Fruit fly (Drosophila melanogaster) whole organism, embryonic: Measurements from ENCODE around the gene CG11251.
A peak's percentile ranks its signal among the peaks of the same experiment; 100 is the strongest.

ENCODE experiments used
- Adf1 ChIP-seq: fragments of 200-800 bp; sonication (Bioruptor generic); IDR thresholded peaks from 2 replicates; pipeline ENCODE4 v1.3.6; 2022; ENCODE audit warnings: missing biosample characterization, missing genetic modification characterization
- Aef1 ChIP-seq: fragments of 200-800 bp; sonication (Bioruptor generic); IDR thresholded peaks from 3 replicates; pipeline ENCODE4 v1.3.6; 2022; ENCODE audit warnings: missing biosample characterization, missing genetic modification characterization
- Antp ChIP-seq: fragments of 200-800 bp; sonication (Bioruptor generic); optimal IDR thresholded peaks from 3 replicates; lab custom pipeline; 2016; ENCODE audit warnings: missing biosample characterization, missing genetic modification characterization
- Atf6 ChIP-seq: fragments of 200-800 bp; sonication (Bioruptor generic); IDR thresholded peaks from 2 replicates; pipeline ENCODE4 v1.3.6; 2022; ENCODE audit warnings: missing biosample characterization, missing genetic modification characterization
- B-H2 ChIP-seq: fragments of 200-800 bp; sonication (Bioruptor generic); optimal IDR thresholded peaks from 2 replicates; lab custom pipeline; 2018; ENCODE audit warnings: missing biosample characterization, mild to moderate bottlenecking, missing genetic modification characterization
- CG10147 ChIP-seq: fragments of 200-800 bp; sonication (Bioruptor generic); optimal IDR thresholded peaks from 2 replicates; lab custom pipeline; 2019; ENCODE audit warnings: missing biosample characterization, mild to moderate bottlenecking, missing genetic modification characterization, moderate library complexity
- CG10543 ChIP-seq: fragments of 200-800 bp; sonication (Bioruptor generic); optimal IDR thresholded peaks from 3 replicates; lab custom pipeline; 2017; ENCODE audit warnings: missing biosample characterization, mild to moderate bottlenecking, missing genetic modification characterization, moderate library complexity
- CG10959 ChIP-seq: fragments of 200-800 bp; sonication (Bioruptor generic); IDR thresholded peaks from 2 replicates; pipeline ENCODE4 v1.3.6; 2022; ENCODE audit warnings: missing biosample characterization, missing genetic modification characterization
- CG10979 ChIP-seq: fragments of 200-800 bp; sonication (Bioruptor generic); optimal IDR thresholded peaks from 2 replicates; lab custom pipeline; 2018; ENCODE audit warnings: missing biosample characterization, mild to moderate bottlenecking, missing genetic modification characterization, moderate library complexity
- CG12104 ChIP-seq: fragments of 200-800 bp; sonication (Bioruptor generic); optimal IDR thresholded peaks from 3 replicates; lab custom pipeline; 2016; ENCODE audit warnings: missing biosample characterization, missing genetic modification characterization
- CG13775 ChIP-seq: fragments of 200-800 bp; sonication (Bioruptor generic); optimal IDR thresholded peaks from 3 replicates; lab custom pipeline; 2017; ENCODE audit warnings: missing biosample characterization, mild to moderate bottlenecking, missing genetic modification characterization
- CG15479 ChIP-seq: fragments of 200-800 bp; sonication (Bioruptor generic); optimal IDR thresholded peaks from 3 replicates; lab custom pipeline; 2019; ENCODE audit warnings: missing biosample characterization, mild to moderate bottlenecking, missing genetic modification characterization, moderate library complexity
- CG15514 ChIP-seq: fragments of 200-800 bp; sonication (Bioruptor generic); optimal IDR thresholded peaks from 3 replicates; lab custom pipeline; 2017; ENCODE audit warnings: missing biosample characterization, missing genetic modification characterization, mild to moderate bottlenecking, moderate library complexity, missing genetic modification reagents
- CG2120 ChIP-seq: fragments of 200-800 bp; sonication (Bioruptor generic); optimal IDR thresholded peaks from 3 replicates; lab custom pipeline; 2016; ENCODE audit warnings: missing biosample characterization, missing genetic modification characterization
- CG2712 ChIP-seq: fragments of 200-800 bp; optimal IDR thresholded peaks from 3 replicates; lab custom pipeline; 2019; ENCODE audit warnings: missing biosample characterization, mild to moderate bottlenecking, missing genetic modification characterization, moderate library complexity
- CG32532 ChIP-seq: fragments of 200-800 bp; sonication (Bioruptor generic); IDR thresholded peaks from 2 replicates; pipeline ENCODE4 v1.3.6; 2022; ENCODE audit warnings: missing biosample characterization, missing genetic modification characterization
- CG5180 ChIP-seq: fragments of 200-800 bp; sonication (Bioruptor generic); optimal IDR thresholded peaks from 3 replicates; lab custom pipeline; 2017; ENCODE audit warnings: missing biosample characterization, missing genetic modification characterization, mild to moderate bottlenecking, moderate library complexity, missing genetic modification reagents
- CG6683 ChIP-seq: fragments of 200-800 bp; sonication (Bioruptor generic); optimal IDR thresholded peaks from 2 replicates; lab custom pipeline; 2017; ENCODE audit warnings: missing biosample characterization, mild to moderate bottlenecking, missing genetic modification characterization, missing genetic modification reagents
- CG7987 ChIP-seq: fragments of 200-800 bp; sonication (Bioruptor generic); optimal IDR thresholded peaks from 2 replicates; lab custom pipeline; 2018; ENCODE audit warnings: missing biosample characterization, mild to moderate bottlenecking, missing genetic modification characterization, moderate library complexity
- CG8290 ChIP-seq, 3 experiments: fragments of 200-800 bp; sonication (Bioruptor generic); optimal IDR thresholded peaks; 2 replicates each; lab custom pipeline; 2016 to 2019; ENCODE audit warnings: missing biosample characterization in 3 of 3, missing genetic modification characterization in 3 of 3, mild to moderate bottlenecking in 2 of 3, moderate library complexity in 1 of 3
- CG9727 ChIP-seq: fragments of 200-800 bp; sonication (Bioruptor generic); optimal IDR thresholded peaks from 3 replicates; lab custom pipeline; 2017; ENCODE audit warnings: missing biosample characterization, mild to moderate bottlenecking, missing genetic modification characterization
- Dbx ChIP-seq: fragments of 200-800 bp; sonication (Bioruptor generic); IDR thresholded peaks from 3 replicates; pipeline ENCODE4 v1.3.6; 2022; ENCODE audit warnings: missing biosample characterization, missing genetic modification characterization
- Dref ChIP-seq: fragments of 200-800 bp; sonication (Bioruptor generic); IDR thresholded peaks from 2 replicates; pipeline ENCODE4 v1.3.6; 2022; ENCODE audit warnings: missing biosample characterization, missing genetic modification characterization
- Mad ChIP-seq: fragments of 200-800 bp; sonication (Bioruptor generic); optimal IDR thresholded peaks from 2 replicates; lab custom pipeline; 2016; ENCODE audit warnings: missing biosample characterization, missing genetic modification characterization
- Nf-YC ChIP-seq: fragments of 200-800 bp; optimal IDR thresholded peaks from 3 replicates; lab custom pipeline; 2019; ENCODE audit warnings: missing biosample characterization, mild to moderate bottlenecking, missing genetic modification characterization, moderate library complexity
- Opbp ChIP-seq: fragments of 200-800 bp; sonication (Bioruptor generic); IDR thresholded peaks from 3 replicates; pipeline ENCODE4 v1.3.6; 2022; ENCODE audit warnings: missing biosample characterization, missing genetic modification characterization; ENCODE audit not compliant: partially characterized antibody
- amos ChIP-seq: fragments of 200-800 bp; sonication (Bioruptor generic); IDR thresholded peaks from 2 replicates; pipeline ENCODE4 v1.3.6; 2022; ENCODE audit warnings: missing biosample characterization, missing genetic modification characterization; ENCODE audit not compliant: partially characterized antibody
- ara ChIP-seq: fragments of 200-800 bp; sonication (Bioruptor generic); IDR thresholded peaks from 2 replicates; pipeline ENCODE4 v1.3.6; 2022; ENCODE audit warnings: missing biosample characterization, missing genetic modification characterization
- dan ChIP-seq: fragments of 200-800 bp; sonication (Bioruptor generic); IDR thresholded peaks from 2 replicates; pipeline ENCODE4 v1.3.6; 2022; ENCODE audit warnings: missing biosample characterization, missing genetic modification characterization
- ewg ChIP-seq: fragments of 200-800 bp; sonication (Bioruptor generic); optimal IDR thresholded peaks from 3 replicates; lab custom pipeline; 2017; ENCODE audit warnings: mild to moderate bottlenecking, missing biosample characterization, missing genetic modification reagents, missing genetic modification characterization
- ftz-f1 ChIP-seq: fragments of 200-800 bp; sonication (Bioruptor generic); optimal IDR thresholded peaks from 2 replicates; lab custom pipeline; 2016; ENCODE audit warnings: missing biosample characterization, missing genetic modification characterization
- gcm ChIP-seq: fragments of 200-800 bp; sonication (Bioruptor generic); optimal IDR thresholded peaks from 2 replicates; lab custom pipeline; 2019; ENCODE audit warnings: missing biosample characterization, mild to moderate bottlenecking, missing genetic modification characterization, moderate library complexity
- gfzf ChIP-seq: fragments of 200-800 bp; sonication (Bioruptor generic); optimal IDR thresholded peaks from 2 replicates; lab custom pipeline; 2016; ENCODE audit warnings: missing biosample characterization, mild to moderate bottlenecking, missing genetic modification characterization, moderate library complexity
- gro ChIP-seq: fragments of 200-800 bp; sonication (Bioruptor generic); optimal IDR thresholded peaks from 2 replicates; lab custom pipeline; 2016; ENCODE audit warnings: missing biosample characterization, missing genetic modification characterization
- hb ChIP-seq: fragments of 200-800 bp; sonication (Bioruptor generic); IDR thresholded peaks from 3 replicates; pipeline ENCODE4 v1.3.6; 2022; ENCODE audit warnings: missing biosample characterization, missing genetic modification characterization; ENCODE audit not compliant: partially characterized antibody
- her ChIP-seq: fragments of 200-800 bp; sonication (Bioruptor generic); optimal IDR thresholded peaks from 2 replicates; lab custom pipeline; 2016; ENCODE audit warnings: missing biosample characterization, missing genetic modification characterization
- inv ChIP-seq: fragments of 200-800 bp; sonication (Bioruptor generic); IDR thresholded peaks from 2 replicates; pipeline ENCODE4 v1.3.6; 2022; ENCODE audit warnings: missing biosample characterization, missing genetic modification characterization; ENCODE audit not compliant: partially characterized antibody
- kni ChIP-seq: fragments of 200-800 bp; sonication (Bioruptor generic); optimal IDR thresholded peaks from 3 replicates; lab custom pipeline; 2017; ENCODE audit warnings: mild to moderate bottlenecking, missing biosample characterization, missing genetic modification reagents, missing genetic modification characterization
- lbe ChIP-seq: fragments of 200-800 bp; sonication (Bioruptor generic); optimal IDR thresholded peaks from 2 replicates; lab custom pipeline; 2016; ENCODE audit warnings: missing biosample characterization, mild to moderate bottlenecking, missing genetic modification characterization
- nerfin-2 ChIP-seq: fragments of 200-800 bp; sonication (Bioruptor generic); IDR thresholded peaks from 2 replicates; pipeline ENCODE4 v1.3.6; 2022; ENCODE audit warnings: missing biosample characterization, missing genetic modification characterization; ENCODE audit not compliant: partially characterized antibody
- nom ChIP-seq: fragments of 200-800 bp; sonication (Bioruptor generic); optimal IDR thresholded peaks from 2 replicates; lab custom pipeline; 2017; ENCODE audit warnings: missing biosample characterization, missing genetic modification characterization, mild to moderate bottlenecking, moderate library complexity, missing genetic modification reagents
- otp ChIP-seq: fragments of 200-800 bp; sonication (Bioruptor generic); IDR thresholded peaks from 3 replicates; pipeline ENCODE4, ENCODE4 v1.3.6; 2022; ENCODE audit warnings: missing biosample characterization, missing genetic modification characterization
- run ChIP-seq: fragments of 200-800 bp; sonication (Bioruptor generic); optimal IDR thresholded peaks from 3 replicates; lab custom pipeline; 2018; ENCODE audit warnings: missing biosample characterization, mild to moderate bottlenecking, missing genetic modification characterization
- schlank ChIP-seq: fragments of 200-800 bp; sonication (Bioruptor generic); optimal IDR thresholded peaks from 2 replicates; lab custom pipeline; 2018; ENCODE audit warnings: missing biosample characterization, mild to moderate bottlenecking, missing genetic modification characterization
- sna ChIP-seq: fragments of 200-800 bp; sonication (Bioruptor generic); IDR thresholded peaks from 2 replicates; pipeline ENCODE4 v1.3.6; 2022; ENCODE audit warnings: missing biosample characterization, missing genetic modification characterization; ENCODE audit not compliant: partially characterized antibody
- sug ChIP-seq: fragments of 200-800 bp; optimal IDR thresholded peaks from 2 replicates; lab custom pipeline; 2019; ENCODE audit warnings: missing biosample characterization, mild to moderate bottlenecking, missing genetic modification characterization, moderate library complexity
- trem ChIP-seq: fragments of 200-800 bp; optimal IDR thresholded peaks from 3 replicates; lab custom pipeline; 2019; ENCODE audit warnings: missing biosample characterization, mild to moderate bottlenecking, missing genetic modification characterization, moderate library complexity
- unc-4 ChIP-seq: fragments of 200-800 bp; sonication (Bioruptor generic); IDR thresholded peaks from 2 replicates; pipeline ENCODE4 v1.3.6; 2022; ENCODE audit warnings: missing biosample characterization, missing genetic modification characterization; ENCODE audit not compliant: partially characterized antibody

CG11251 gene

DNA sequence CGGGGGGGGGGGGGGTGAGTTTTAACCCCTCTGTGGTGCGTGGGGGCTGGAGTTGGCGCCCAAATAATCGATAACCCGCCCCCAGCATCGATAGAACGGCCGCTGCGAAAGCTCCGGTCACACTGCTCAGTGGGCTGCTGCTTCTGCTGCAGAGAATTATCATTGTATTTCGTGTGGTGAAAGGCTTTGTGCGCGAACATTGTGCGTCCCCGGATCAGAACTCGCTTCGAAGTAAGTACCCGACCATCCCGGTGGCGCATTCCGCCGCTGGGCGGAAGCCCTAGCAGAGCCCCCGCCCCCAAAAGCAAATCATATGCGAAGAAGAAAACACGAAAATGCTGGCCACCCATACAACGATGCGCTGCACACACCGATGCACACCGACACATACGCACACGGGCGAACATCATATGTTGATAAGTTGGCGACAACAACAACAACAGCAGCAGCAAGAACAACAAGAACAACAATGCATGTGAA lies 45.4 kb downstream of the CG11251 start, which contains the start of gene Syx13 (continued):
- TF ChIP-seq Antp (GFP tag; lab: Kevin White, UChicago) (no peak), amos (GFP tag; lab: Robert Waterston, UW) (peak; percentile 79), Dbx (GFP tag; lab: Robert Waterston, UW) (peak; percentile 45; the same call in 1 of the 3 replicates), CG2712 (peak; percentile 41), B-H2 (peak; percentile 13), sna (GFP tag; lab: Robert Waterston, UW) (peak; percentile 78), gcm (GFP tag; lab: Kevin White, UChicago) (peak; percentile 73), CG6683 (GFP tag; lab: Kevin White, UChicago) (peak; percentile 40), CG10147 (GFP tag; lab: Kevin White, UChicago) (peak; percentile 55), CG15514 (GFP tag; lab: Kevin White, UChicago) (peak; percentile 68), kni (GFP tag; lab: Kevin White, UChicago) (peak; percentile 62), ara (GFP tag; lab: Robert Waterston, UW) (no peak), Adf1 (peak; percentile 78), hb (GFP tag; lab: Robert Waterston, UW) (peak; percentile 64; the same call in 2 of the 3 replicates), sug (tag; lab: Kevin White, UChicago) (peak; percentile 97), CG9727 (GFP tag; lab: Kevin White, UChicago) (peak; percentile 36), CG10979 (tag; lab: Kevin White, UChicago) (peak; percentile 11), CG10543 (peak; percentile 80), CG10959 (GFP tag; lab: Robert Waterston, UW) (peak; percentile 85), CG2120 (GFP tag; lab: Kevin White, UChicago) (peak; percentile 22), CG13775 (GFP tag; lab: Kevin White, UChicago) (peak; percentile 13), Opbp (GFP tag; lab: Robert Waterston, UW) (peak; percentile 84), Atf6 (no peak), her (GFP tag; lab: Kevin White, UChicago) (no peak), CG15479 (GFP tag; lab: Kevin White, UChicago) (peak; percentile 31), CG32532 (GFP tag; lab: Robert Waterston, UW) (0 out of 2 replicates have a peak, but pooled peaks have one; percentile 17), inv (GFP tag; lab: Robert Waterston, UW) (peak; percentile 73), CG8290 (GFP tag; optimal IDR thresholded peaks at IDR 0.05; lab: Kevin White, UChicago) (no peak), CG8290 (tag; optimal IDR thresholded peaks at IDR 0.05; lab: Kevin White, UChicago) (peak in 1 of 2 experiments; percentile 48), gro (peak; percentile 29), lbe (GFP tag; lab: Kevin White, UChicago) (no peak), run (tag; lab: Kevin White, UChicago) (no peak), unc-4 (peak; percentile 78), Aef1 (GFP tag; lab: Robert Waterston, UW) (peak; percentile 39; the same call in 2 of the 3 replicates), CG7987 (GFP tag; lab: Kevin White, UChicago) (peak; percentile 11), trem (tag; lab: Kevin White, UChicago) (peak; percentile 75), ewg (peak; percentile 12), nerfin-2 (peak; percentile 58), nom (GFP tag; lab: Kevin White, UChicago) (peak; percentile 26), Dref (GFP tag; lab: Robert Waterston, UW) (peak; percentile 94), Nf-YC (tag; lab: Kevin White, UChicago) (peak; percentile 59), ftz-f1 (GFP tag; lab: Kevin White, UChicago) (peak; percentile 19), dan (no peak), CG12104 (GFP tag; lab: Kevin White, UChicago) (no peak), gfzf (GFP tag; lab: Kevin White, UChicago) (peak; percentile 69), schlank (tag; lab: Kevin White, UChicago) (no peak), CG5180 (peak; percentile 39), Mad (GFP tag; lab: Kevin White, UChicago) (peak; percentile 17), otp (GFP tag; lab: Robert Waterston, UW) (no peak)
